Worm (Caenorhabditis elegans): ENCODE results near the gene F42A9.11.

ce11 chrIV:8668635-8669034 lies 41.2 kb downstream of the F42A9.11 start, which contains the start of gene cdh-5:
- TF ChIP-seq ets-5 (GFP tag; IDR thresholded peaks at IDR 0.05): no peak
- no peak for TF ChIP-seq pag-3 (tag; optimal IDR thresholded peaks at IDR 0.05; ENCODE audit: borderline replicate concordance, insufficient read depth)
- no peak for TF ChIP-seq unc-62 (GFP tag; optimal IDR thresholded peaks at IDR 0.05)
- TF ChIP-seq jun-1 (tag; optimal IDR thresholded peaks at IDR 0.05): no peak
- no peak for TF ChIP-seq aly-2 (tag; optimal IDR thresholded peaks at IDR 0.05)
- no peak for TF ChIP-seq lin-39 (tag; optimal IDR thresholded peaks at IDR 0.05)
- TF ChIP-seq mab-9 (GFP tag; IDR thresholded peaks at IDR 0.05): no peak
- TF ChIP-seq hlh-4 (tag; optimal IDR thresholded peaks at IDR 0.05): no peak
- TF ChIP-seq lsy-2 (tag; optimal IDR thresholded peaks at IDR 0.05): no peak
